Fruit fly (Drosophila melanogaster) Kc167 (cell line): ENCODE measurements around the gene Ripalpha.

ENCODE experiments used
- Myc ChIP-seq: fragments of >200 bp; optimal IDR thresholded peaks from 2 replicates; lab custom pipeline; 2017; ENCODE audit warnings: missing external identifiers
- Sin3A ChIP-seq: fragments of >200 bp; optimal IDR thresholded peaks from 2 replicates; lab custom pipeline; 2018; ENCODE audit warnings: missing external identifiers
- h ChIP-seq: fragments of >200 bp; optimal IDR thresholded peaks from 3 replicates; lab custom pipeline; 2018; ENCODE audit warnings: missing external identifiers
- insv ChIP-seq: fragments of >200 bp; optimal IDR thresholded peaks from 3 replicates; lab custom pipeline; 2018; ENCODE audit warnings: missing external identifiers
- psq ChIP-seq: fragments of >200 bp; optimal IDR thresholded peaks from 2 replicates; lab custom pipeline; 2017; ENCODE audit warnings: missing external identifiers
- ttk ChIP-seq: sonication (Bioruptor generic); optimal IDR thresholded peaks from 2 replicates; lab custom pipeline; 2017; ENCODE audit warnings: missing external identifiers

The Ripalpha gene

DNA sequence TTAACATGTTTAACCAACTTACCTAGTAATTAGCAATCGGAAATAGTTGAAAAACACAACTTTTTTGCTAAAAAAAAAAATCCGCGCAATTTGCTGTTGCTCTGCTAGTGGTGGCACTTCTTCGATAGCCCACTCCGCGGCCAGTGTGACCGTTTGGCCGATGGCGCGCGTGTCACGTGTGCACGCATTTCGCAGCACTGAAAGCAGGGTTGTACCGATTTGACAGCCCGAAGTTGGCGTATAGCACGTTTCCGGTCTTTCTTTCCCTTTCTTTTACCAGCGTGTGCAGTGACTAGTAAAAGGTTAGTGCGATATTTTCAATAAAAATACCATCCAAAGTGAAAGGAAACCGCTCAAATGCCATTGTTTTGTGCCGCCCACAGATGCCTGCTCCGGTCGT is at the start of gene Ripalpha, which contains the start of gene RpL7:
TSS of gene Ripalpha (minus strand) at position 128 of the 400 bp plus-strand sequence.
TSS of gene RpL7 (plus strand) at position 158 of the 400 bp plus-strand sequence.
- TF ChIP-seq Myc = no peak
- no peak for TF ChIP-seq insv (lab: Kevin White, UChicago)
- no peak for TF ChIP-seq ttk (lab: Kevin White, UChicago)
- no peak for TF ChIP-seq h
- no peak for TF ChIP-seq psq (lab: Kevin White, UChicago)
- no peak for TF ChIP-seq Sin3A (lab: Kevin White, UChicago)

DNA sequence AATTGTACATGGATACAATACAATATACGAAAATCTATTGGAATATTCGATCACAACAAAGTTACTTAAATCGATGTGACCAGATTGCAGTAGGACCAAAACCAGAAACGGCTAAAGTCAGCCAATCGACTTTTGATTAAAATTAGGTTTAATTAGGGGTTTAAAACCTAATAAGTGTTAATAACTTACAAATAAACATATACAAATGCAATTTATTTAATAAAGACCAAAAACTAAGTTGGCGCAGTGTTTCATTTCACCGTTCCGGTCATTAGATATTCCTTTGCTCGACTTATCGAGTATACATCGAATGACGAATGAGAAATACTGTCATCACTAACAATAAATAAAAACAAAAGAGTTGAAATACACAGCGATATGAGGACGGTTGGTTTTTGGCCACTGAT is 49.7 kb upstream of the Ripalpha start, which contains the start of the genes bsk and CG31717:
TSS of gene bsk (minus strand) at position 61 of the 407 bp plus-strand sequence.
TSS of gene CG31717 (plus strand) at position 297 of the 407 bp plus-strand sequence.
- TF ChIP-seq Sin3A (lab: Kevin White, UChicago) (no peak), ttk (lab: Kevin White, UChicago) (no peak), Myc (no peak), insv (lab: Kevin White, UChicago) (no peak), h (no peak)

DNA sequence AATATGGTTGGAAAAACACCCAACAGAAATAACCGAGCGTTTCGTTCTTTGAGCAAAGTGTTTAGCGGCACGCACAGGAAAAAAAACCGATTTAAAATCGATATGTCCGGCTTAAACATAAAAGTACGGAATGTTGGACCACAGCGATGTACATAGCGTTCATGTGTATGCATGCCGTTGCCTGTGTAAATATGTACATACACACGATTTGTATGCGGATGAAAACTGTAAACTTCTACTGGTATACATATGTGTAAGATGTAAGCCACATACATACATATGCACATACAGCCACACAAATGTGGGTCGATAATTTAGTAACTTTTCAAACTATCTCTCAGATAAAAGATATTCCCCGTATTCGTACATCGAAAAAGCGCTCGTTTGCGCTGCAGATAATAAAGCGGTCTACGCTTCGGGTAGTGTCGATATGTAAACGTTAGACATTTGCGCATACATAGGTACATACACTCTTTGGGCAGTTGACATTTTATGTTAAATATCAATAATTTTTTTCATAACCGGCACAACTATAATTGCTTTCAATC is 49.0 kb upstream of the Ripalpha start:
- no peak for TF ChIP-seq insv (lab: Kevin White, UChicago)
- TF ChIP-seq h = no peak
- TF ChIP-seq ttk (lab: Kevin White, UChicago) = no peak
- TF ChIP-seq psq (lab: Kevin White, UChicago) = no peak
- no peak for TF ChIP-seq Myc
- no peak for TF ChIP-seq Sin3A (lab: Kevin White, UChicago)

DNA sequence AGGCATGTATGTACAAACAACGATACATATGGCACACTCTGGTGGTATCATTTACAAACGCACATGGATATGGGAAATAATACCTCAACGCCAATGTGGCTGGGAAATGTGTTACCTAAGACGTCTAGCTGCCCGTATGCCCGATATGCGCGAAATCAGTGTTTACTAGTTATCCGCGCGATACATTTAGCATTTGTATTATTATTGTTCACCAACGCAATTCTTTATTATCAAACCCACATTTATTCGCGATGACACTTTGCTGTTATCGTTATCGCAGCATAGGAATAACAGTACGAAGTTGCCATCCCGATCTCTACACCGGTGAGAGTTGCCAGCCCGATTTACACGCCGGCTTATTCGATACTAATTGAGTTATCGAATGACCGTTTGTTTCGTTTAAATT is 46.0 kb upstream of the Ripalpha start, which contains the start of gene chico:
TSS of gene chico (minus strand) at position 294 of the 406 bp plus-strand sequence.
- no peak for TF ChIP-seq ttk (lab: Kevin White, UChicago)
- TF ChIP-seq Myc = no peak
- no peak for TF ChIP-seq h

DNA sequence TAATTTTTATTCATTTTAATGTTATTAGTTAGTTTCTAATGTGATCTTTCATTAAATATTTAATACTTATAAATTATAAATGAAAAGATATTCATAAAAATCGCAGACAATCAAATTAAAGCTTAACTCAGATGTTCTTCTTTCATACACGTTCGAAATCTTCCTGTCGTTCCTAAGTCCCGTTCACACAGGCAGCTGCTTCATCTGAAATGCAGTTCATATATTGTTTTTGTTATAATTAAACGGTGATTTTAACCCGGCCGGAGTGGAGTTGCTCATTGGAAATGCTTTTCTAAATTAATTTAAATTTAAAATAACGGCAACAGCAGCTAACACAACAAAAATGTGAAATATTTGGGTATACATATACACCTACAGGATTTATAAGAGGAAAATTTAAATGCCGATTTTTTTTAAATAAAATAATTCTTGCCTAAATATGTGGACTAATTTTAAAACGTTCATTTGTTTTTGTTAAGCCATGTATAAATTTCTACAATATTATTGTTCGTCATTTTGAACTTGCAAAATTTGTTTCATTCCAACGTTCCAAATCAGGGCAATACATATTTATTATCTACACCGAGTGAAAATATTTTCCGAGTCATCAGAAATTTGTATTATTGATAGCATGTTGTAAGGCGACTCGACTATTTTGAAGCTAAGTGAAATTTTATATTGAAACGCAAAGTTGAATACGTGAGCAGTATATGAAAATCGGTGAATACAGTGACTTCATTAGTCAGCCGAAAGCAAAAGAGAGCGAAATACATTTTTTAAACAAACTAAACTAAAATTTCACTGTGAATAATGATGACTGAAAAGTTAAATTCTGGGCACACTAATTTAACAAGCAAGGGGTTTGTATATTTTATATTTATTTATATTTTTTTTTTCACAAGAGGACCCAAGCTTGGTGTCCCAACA is 38.2 kb upstream of the Ripalpha start, which contains the start of gene me31B:
TSS of gene me31B (plus strand) at position 616 of the 927 bp plus-strand sequence.
- TF ChIP-seq insv (lab: Kevin White, UChicago) (no peak), Myc (no peak), h (no peak), Sin3A (lab: Kevin White, UChicago) (no peak), ttk (lab: Kevin White, UChicago) (no peak), psq (lab: Kevin White, UChicago) (no peak)

DNA sequence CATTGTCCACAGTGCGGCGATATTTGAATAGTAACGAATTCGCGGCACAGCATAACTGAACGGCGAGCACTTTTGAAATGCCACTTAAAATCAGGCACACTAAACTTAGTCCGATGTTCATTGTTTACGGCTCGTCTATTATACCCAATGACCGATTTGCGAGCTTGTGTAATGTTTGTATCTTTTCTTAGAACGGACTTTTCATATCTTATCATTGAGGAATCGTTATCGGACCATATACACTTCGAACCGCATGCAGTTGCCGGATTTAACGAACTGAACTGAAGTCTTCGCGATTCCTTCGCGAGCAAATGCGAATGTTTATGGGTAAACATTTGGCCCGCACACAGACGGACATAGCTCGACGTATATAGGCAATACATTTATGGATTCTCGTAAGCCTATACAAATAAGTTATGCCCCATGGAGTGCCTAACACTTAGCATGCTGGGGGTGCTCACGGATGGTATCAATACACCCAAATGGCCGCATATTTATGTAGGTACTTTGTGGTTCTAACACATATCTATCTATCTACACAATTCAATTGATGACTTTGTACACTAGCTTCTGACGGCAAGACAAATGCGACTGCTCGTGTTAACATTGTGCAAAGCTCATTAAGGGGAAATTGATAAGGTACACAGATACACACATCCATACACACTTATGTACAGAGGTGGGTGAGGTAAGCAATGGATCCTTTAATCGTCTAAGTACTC is 37.1 kb upstream of the Ripalpha start, which contains the start of gene mthl15:
TSS of gene mthl15 (minus strand) at position 593 of the 722 bp plus-strand sequence.
- no peak for TF ChIP-seq ttk (lab: Kevin White, UChicago)
- no peak for TF ChIP-seq psq (lab: Kevin White, UChicago)
- TF ChIP-seq insv (lab: Kevin White, UChicago) = no peak
- TF ChIP-seq Myc = no peak
- no peak for TF ChIP-seq Sin3A (lab: Kevin White, UChicago)
- no peak for TF ChIP-seq h

DNA sequence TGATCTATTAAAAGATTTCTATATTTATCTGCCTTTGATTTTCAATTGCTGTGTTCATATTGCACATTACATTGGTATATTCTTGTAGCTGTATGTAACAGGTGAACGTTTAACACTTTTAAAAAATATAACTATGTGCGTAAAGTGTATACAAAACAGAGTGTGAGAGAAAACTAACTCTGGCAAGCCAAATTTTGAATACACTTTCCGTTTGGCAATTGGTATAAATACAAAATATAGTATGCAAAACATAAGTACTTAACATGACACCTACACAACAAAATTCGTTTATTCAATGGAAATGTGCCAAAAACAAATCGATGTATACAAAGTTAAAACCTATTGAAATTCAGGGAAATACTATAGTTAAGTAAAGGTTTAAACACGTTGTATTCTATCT is 32.1 kb upstream of the Ripalpha start:
- TF ChIP-seq ttk (lab: Kevin White, UChicago) (no peak), h (no peak), psq (lab: Kevin White, UChicago) (no peak), Myc (no peak), insv (lab: Kevin White, UChicago) (no peak), Sin3A (lab: Kevin White, UChicago) (no peak)

DNA sequence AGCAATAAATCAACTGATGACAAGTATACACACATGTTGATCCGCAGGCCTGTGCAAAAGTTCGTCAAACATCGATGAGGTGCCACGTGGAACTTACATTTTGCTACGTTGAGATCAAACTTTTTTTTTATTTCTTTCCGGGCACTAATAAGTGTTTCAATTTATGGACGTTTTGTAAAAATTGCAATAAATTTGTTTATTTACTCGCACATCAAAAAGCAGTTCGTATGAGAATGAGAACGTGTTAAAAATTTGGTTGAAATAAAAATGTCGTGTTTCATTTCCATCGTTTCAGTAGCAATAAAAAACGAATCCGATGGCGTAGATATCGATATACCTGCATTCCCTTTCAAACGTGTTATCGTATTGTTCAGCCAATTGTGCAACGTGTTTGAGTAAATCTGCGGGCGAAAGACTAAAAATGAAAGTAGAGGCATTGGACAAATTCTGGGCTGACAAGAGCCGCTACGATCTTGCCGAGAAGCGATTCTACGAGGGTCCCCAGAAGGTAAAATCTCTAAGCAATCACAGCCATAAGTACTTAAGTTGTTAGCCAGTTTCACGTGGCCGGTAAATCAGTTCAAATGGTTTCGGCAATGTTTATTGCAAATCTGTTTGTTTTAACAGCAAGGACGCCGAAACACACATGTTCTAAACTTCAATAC is 31.5 kb upstream of the Ripalpha start, which contains the start of gene eEF1delta:
TSS of gene eEF1delta (plus strand) at position 356 of the 665 bp plus-strand sequence.
- TF ChIP-seq psq (lab: Kevin White, UChicago) (no peak), Sin3A (lab: Kevin White, UChicago) (no peak), Myc (no peak), ttk (lab: Kevin White, UChicago) (no peak)

DNA sequence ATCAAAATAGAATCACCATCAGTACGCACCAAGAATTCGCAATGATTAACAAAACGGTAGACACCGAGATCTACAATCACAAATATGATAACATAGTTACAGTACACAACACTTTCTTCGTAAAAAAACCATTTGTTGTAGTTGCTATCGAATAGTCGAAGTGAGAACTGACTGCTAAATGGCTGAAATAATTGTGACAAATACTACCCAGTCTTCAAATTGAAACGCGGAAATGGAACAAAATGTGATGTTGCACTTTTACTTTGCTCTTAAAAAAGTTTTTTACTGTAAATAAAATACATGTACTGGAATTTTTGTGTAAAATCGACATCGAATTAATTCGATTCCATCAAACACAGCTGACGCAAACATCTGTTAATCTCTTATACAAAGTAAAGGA is 30.7 kb upstream of the Ripalpha start, which contains the start of gene ova:
TSS of gene ova (minus strand) at position 183 of the 400 bp plus-strand sequence.
- TF ChIP-seq Myc = no peak
- TF ChIP-seq insv (lab: Kevin White, UChicago) = no peak
- TF ChIP-seq psq (lab: Kevin White, UChicago) = no peak
- no peak for TF ChIP-seq h
- TF ChIP-seq ttk (lab: Kevin White, UChicago) = no peak
- no peak for TF ChIP-seq Sin3A (lab: Kevin White, UChicago)

DNA sequence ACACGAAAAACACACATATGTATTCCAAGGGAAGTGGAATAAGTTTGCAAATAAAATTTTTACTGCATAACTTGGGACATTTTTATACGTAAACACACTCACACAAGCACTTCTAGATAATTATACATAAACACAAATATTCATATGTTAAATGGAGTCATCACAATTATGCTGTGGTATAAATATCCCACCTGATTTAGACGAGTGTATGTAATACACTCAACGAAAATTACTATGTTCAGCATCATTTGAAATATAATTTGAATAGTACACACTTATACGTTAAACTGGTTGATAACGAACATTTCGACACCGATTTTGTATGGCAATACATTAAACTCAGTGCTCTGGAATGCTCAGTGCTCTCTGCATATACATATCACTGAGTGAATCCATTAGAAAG is 30.3 kb upstream of the Ripalpha start:
- no peak for TF ChIP-seq Myc
- TF ChIP-seq ttk (lab: Kevin White, UChicago) = no peak
- no peak for TF ChIP-seq insv (lab: Kevin White, UChicago)
- TF ChIP-seq Sin3A (lab: Kevin White, UChicago) = no peak
- no peak for TF ChIP-seq h
- TF ChIP-seq psq (lab: Kevin White, UChicago) = no peak

DNA sequence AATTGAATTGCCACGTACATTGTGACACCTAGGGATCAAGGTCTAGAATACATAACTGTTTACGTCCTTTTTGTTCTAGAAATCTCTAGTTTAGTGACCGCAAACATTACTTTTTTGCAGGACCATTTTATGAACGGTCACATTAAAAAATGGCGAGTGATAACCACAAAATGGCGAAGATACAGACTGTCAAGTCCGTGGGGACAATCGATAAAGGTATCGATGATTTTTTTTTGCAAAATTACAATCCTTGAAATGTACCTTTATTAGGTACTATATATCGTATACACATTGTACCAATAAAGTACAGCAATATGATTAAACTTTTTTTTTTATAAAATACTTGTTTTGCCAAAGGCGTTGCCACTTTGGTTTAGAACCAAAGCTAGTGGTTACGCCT is 29.7 kb upstream of the Ripalpha start:
- TF ChIP-seq ttk (lab: Kevin White, UChicago) (no peak), Myc (no peak), h (no peak), insv (lab: Kevin White, UChicago) (no peak), psq (lab: Kevin White, UChicago) (no peak), Sin3A (lab: Kevin White, UChicago) (no peak)
